Worm (Caenorhabditis elegans) whole organism, L1 larva: ENCODE measurements around the gene lgc-39.

Source experiments
- F16B12.6 ChIP-seq: fragments of 150-350 bp; optimal IDR thresholded peaks from 2 replicates; lab custom pipeline; 2014; ENCODE audit warnings: missing biosample characterization, missing genetic modification characterization
- Y116A8C.19 ChIP-seq: sonication (generic microtip); optimal IDR thresholded peaks from 2 replicates; lab custom pipeline; 2016; ENCODE audit warnings: missing compliant biosample characterization, missing genetic modification characterization, borderline replicate concordance
- aly-2 ChIP-seq: fragments of 150-350 bp; optimal IDR thresholded peaks from 2 replicates; lab custom pipeline; 2014; ENCODE audit warnings: missing biosample characterization, missing genetic modification characterization
- blmp-1 ChIP-seq: fragments of 150-350 bp; optimal IDR thresholded peaks from 2 replicates; lab custom pipeline; 2014; ENCODE audit warnings: missing biosample characterization, missing genetic modification characterization
- ceh-63 ChIP-seq: fragments of 200-800 bp; sonication (Bioruptor generic); optimal IDR thresholded peaks from 2 replicates; lab custom pipeline; 2018; ENCODE audit warnings: mild to moderate bottlenecking, missing genetic modification characterization, missing compliant biosample characterization
- ceh-88 ChIP-seq: fragments of 200-800 bp; sonication (Bioruptor generic); IDR thresholded peaks from 2 replicates; pipeline ENCODE4 v1.3.6; 2022; ENCODE audit warnings: missing genetic modification characterization, missing compliant biosample characterization
- ces-1 ChIP-seq: fragments of 150-350 bp; optimal IDR thresholded peaks from 2 replicates; lab custom pipeline; 2014; ENCODE audit warnings: missing biosample characterization, missing genetic modification reagents, missing genetic modification characterization
- dsc-1 ChIP-seq: sonication (generic microtip); optimal IDR thresholded peaks from 2 replicates; lab custom pipeline; 2016; ENCODE audit warnings: mild to moderate bottlenecking, missing genetic modification characterization, missing compliant biosample characterization
- efl-1 ChIP-seq, 4 experiments: fragments of 150-350 bp; optimal IDR thresholded peaks in 3 of 4; peaks in 1 of 4; 1 replicate in 1 of 4; 2 replicates in 3 of 4; lab custom pipeline; 2014; ENCODE audit warnings: missing biosample characterization in 2 of 4, missing genetic modification characterization in 2 of 4, missing genetic modification reagents in 2 of 4
- efl-3 ChIP-seq: fragments of 200-800 bp; sonication (Bioruptor generic); optimal IDR thresholded peaks from 2 replicates; lab custom pipeline; 2018; ENCODE audit warnings: mild to moderate bottlenecking, missing genetic modification characterization, missing compliant biosample characterization
- elt-2 ChIP-seq: sonication (generic microtip); optimal IDR thresholded peaks from 2 replicates; lab custom pipeline; 2016; ENCODE audit warnings: missing genetic modification characterization, mild to moderate bottlenecking, inconsistent platforms, missing compliant biosample characterization, missing genetic modification reagents
- fkh-10 ChIP-seq: sonication (generic microtip); optimal IDR thresholded peaks from 2 replicates; lab custom pipeline; 2017; ENCODE audit warnings: missing biosample characterization, missing genetic modification reagents, missing genetic modification characterization
- hlh-4 ChIP-seq: sonication (generic microtip); optimal IDR thresholded peaks from 2 replicates; lab custom pipeline; 2016; ENCODE audit warnings: mild to moderate bottlenecking, missing genetic modification characterization, missing compliant biosample characterization
- hpl-2 ChIP-seq: fragments of 150-350 bp; optimal IDR thresholded peaks from 2 replicates; lab custom pipeline; 2014; ENCODE audit warnings: missing biosample characterization, missing genetic modification reagents, missing genetic modification characterization
- jun-1 ChIP-seq: fragments of 150-350 bp; optimal IDR thresholded peaks from 2 replicates; lab custom pipeline; 2014; ENCODE audit warnings: missing biosample characterization, missing genetic modification reagents, missing genetic modification characterization
- lin-35 ChIP-seq, 2 experiments: fragments of 150-350 bp; optimal IDR thresholded peaks; 2 replicates each; lab custom pipeline; 2014; ENCODE audit warnings: missing biosample characterization in 2 of 2, missing genetic modification characterization in 2 of 2, missing genetic modification reagents in 2 of 2
- lin-39 ChIP-seq: fragments of 150-350 bp; optimal IDR thresholded peaks from 2 replicates; lab custom pipeline; 2014; ENCODE audit warnings: missing biosample characterization, missing genetic modification reagents, missing genetic modification characterization
- mab-9 ChIP-seq: fragments of 200-800 bp; sonication (Bioruptor generic); IDR thresholded peaks from 2 replicates; pipeline ENCODE4 v1.3.6; 2022; ENCODE audit warnings: missing genetic modification reagents, missing genetic modification characterization, missing compliant biosample characterization
- nhr-11 ChIP-seq: fragments of 150-350 bp; optimal IDR thresholded peaks from 2 replicates; lab custom pipeline; 2014; ENCODE audit warnings: missing biosample characterization, missing genetic modification characterization
- nhr-84 ChIP-seq: sonication (generic microtip); optimal IDR thresholded peaks from 2 replicates; lab custom pipeline; 2017; ENCODE audit warnings: missing biosample characterization, missing genetic modification characterization
- nhr-90 ChIP-seq: sonication (generic microtip); optimal IDR thresholded peaks from 2 replicates; lab custom pipeline; 2016; ENCODE audit warnings: mild to moderate bottlenecking, missing genetic modification characterization, missing compliant biosample characterization; ENCODE audit not compliant: poor library complexity
- pag-3 ChIP-seq: sonication (generic microtip); optimal IDR thresholded peaks from 2 replicates; lab custom pipeline; 2017; ENCODE audit warnings: missing genetic modification characterization, mild to moderate bottlenecking, missing compliant biosample characterization, antibody characterized with exemption, borderline replicate concordance; ENCODE audit not compliant: insufficient read depth
- pax-3 ChIP-seq: fragments of 200-800 bp; sonication (Bioruptor generic); optimal IDR thresholded peaks from 2 replicates; lab custom pipeline; 2018; ENCODE audit warnings: mild to moderate bottlenecking, missing genetic modification characterization, moderate library complexity, missing compliant biosample characterization
- rnt-1 ChIP-seq: sonication (generic microtip); optimal IDR thresholded peaks from 2 replicates; lab custom pipeline; 2016; ENCODE audit warnings: mild to moderate bottlenecking, missing genetic modification characterization, moderate library complexity, missing compliant biosample characterization
- snpc-4 ChIP-seq: fragments of 150-350 bp; optimal IDR thresholded peaks from 2 replicates; lab custom pipeline; 2014; ENCODE audit warnings: missing biosample characterization, missing genetic modification characterization
- sox-4 ChIP-seq: sonication (generic microtip); optimal IDR thresholded peaks from 2 replicates; lab custom pipeline; 2016; ENCODE audit warnings: missing genetic modification characterization, missing compliant biosample characterization
- tlp-1 ChIP-seq: fragments of 150-350 bp; optimal IDR thresholded peaks from 2 replicates; lab custom pipeline; 2014; ENCODE audit warnings: missing biosample characterization, missing genetic modification characterization
- unc-130 ChIP-seq: fragments of 150-350 bp; optimal IDR thresholded peaks from 2 replicates; lab custom pipeline; 2017; ENCODE audit warnings: missing biosample characterization, missing genetic modification characterization, inconsistent platforms
- xbp-1 ChIP-seq: sonication (generic microtip); optimal IDR thresholded peaks from 2 replicates; lab custom pipeline; 2016; ENCODE audit warnings: missing genetic modification characterization, missing compliant biosample characterization
- zag-1 ChIP-seq: fragments of 150-350 bp; optimal IDR thresholded peaks from 2 replicates; lab custom pipeline; 2014; ENCODE audit warnings: missing biosample characterization, missing genetic modification characterization
- ztf-4 ChIP-seq: fragments of 150-350 bp; optimal IDR thresholded peaks from 2 replicates; lab custom pipeline; 2014; ENCODE audit warnings: missing biosample characterization, missing genetic modification characterization

The lgc-39 gene

ce11 chrV:7198403-7198802, 23.1 kb downstream of the lgc-39 start (continued):
- TF ChIP-seq pag-3 (tag; lab: Kevin White, UChicago) (no peak), nhr-90 (peak; percentile 13), elt-2 (tag; lab: Kevin White, UChicago) (peak; percentile 66), snpc-4 (tag; lab: Kevin White, UChicago) (no peak), F16B12.6 (no peak), jun-1 (tag; lab: Kevin White, UChicago) (no peak), tlp-1 (tag; lab: Kevin White, UChicago) (no peak)

- TF ChIP-seq pax-3 (tag; lab: Kevin White, UChicago) = no peak
- TF ChIP-seq nhr-84 (tag; lab: Kevin White, UChicago) = no peak
- TF ChIP-seq ces-1 (GFP tag; lab: Kevin White, UChicago) = no peak
- no peak for TF ChIP-seq Y116A8C.19 (tag; lab: Kevin White, UChicago)
- TF ChIP-seq ceh-63 (GFP tag; lab: Kevin White, UChicago) = no peak
- TF ChIP-seq jun-1 (tag; lab: Kevin White, UChicago) = no peak
- TF ChIP-seq unc-130 (tag; lab: Kevin White, UChicago) = no peak
- TF ChIP-seq efl-1 (optimal IDR thresholded peaks at IDR 0.05; lab: Kevin White, UChicago) = no peak
- TF ChIP-seq efl-1 (GFP tag; optimal IDR thresholded peaks at IDR 0.05 in 1 of 2; lab: Kevin White, UChicago) = no peak
- no peak for TF ChIP-seq dsc-1 (tag; lab: Kevin White, UChicago)
- TF ChIP-seq ceh-88 (GFP tag; lab: Robert Waterston, UW) = no peak
- no peak for TF ChIP-seq elt-2 (tag; lab: Kevin White, UChicago)
Measured at ce11 chrV:7199077-7199476, 23.8 kb downstream of the lgc-39 start.

- no peak for TF ChIP-seq sox-4 (tag; lab: Kevin White, UChicago)
- TF ChIP-seq nhr-11 (tag; lab: Kevin White, UChicago) = no peak
- no peak for TF ChIP-seq ztf-4 (tag; lab: Kevin White, UChicago)
- TF ChIP-seq lin-39 (tag; lab: Kevin White, UChicago) = no peak
- TF ChIP-seq mab-9 = no peak
- no peak for TF ChIP-seq Y116A8C.19 (tag; lab: Kevin White, UChicago)
- no peak for TF ChIP-seq zag-1 (tag; lab: Kevin White, UChicago)
- no peak for TF ChIP-seq pag-3 (tag; lab: Kevin White, UChicago)
- TF ChIP-seq fkh-10 (GFP tag; lab: Kevin White, UChicago) = no peak
- TF ChIP-seq ceh-63 (GFP tag; lab: Kevin White, UChicago) = no peak
- TF ChIP-seq lin-35 (GFP tag; optimal IDR thresholded peaks at IDR 0.05; lab: Kevin White, UChicago) = no peak
- no peak for TF ChIP-seq hlh-4
- TF ChIP-seq efl-3 (GFP tag; lab: Kevin White, UChicago) = no peak
- no peak for TF ChIP-seq hpl-2
Measured at ce11 chrV:7199932-7200331, 24.6 kb downstream of the lgc-39 start, which contains the start of gene F09G2.1. F09G2.1 (plus strand) TSS chrV:7200232.

- TF ChIP-seq zag-1 (tag; lab: Kevin White, UChicago) = no peak
- TF ChIP-seq lin-39 (tag; lab: Kevin White, UChicago) = no peak
- no peak for TF ChIP-seq aly-2
- TF ChIP-seq efl-1 (optimal IDR thresholded peaks at IDR 0.05; lab: Kevin White, UChicago) = no peak
- TF ChIP-seq efl-1 (GFP tag; optimal IDR thresholded peaks at IDR 0.05 in 1 of 2; lab: Kevin White, UChicago) = peak in 1 of 2 experiments; percentile 21
- TF ChIP-seq blmp-1 (tag; lab: Kevin White, UChicago) = no peak
Measured at ce11 chrV:7201353-7201752, 26.1 kb downstream of the lgc-39 start.

- TF ChIP-seq rnt-1 (tag; lab: Kevin White, UChicago) = no peak
- no peak for TF ChIP-seq efl-1 (optimal IDR thresholded peaks at IDR 0.05; lab: Kevin White, UChicago)
- TF ChIP-seq efl-1 (GFP tag; optimal IDR thresholded peaks at IDR 0.05 in 1 of 2; lab: Kevin White, UChicago) = peak in 1 of 2 experiments; percentile 82
Measured at ce11 chrV:7209001-7209400, 33.7 kb downstream of the lgc-39 start.

ce11 chrV:7214802-7215201, 39.5 kb downstream of the lgc-39 start, which contains the start of gene soap-1:
soap-1 (minus strand) TSS chrV:7214902.
- TF ChIP-seq aly-2 (no peak), dsc-1 (tag; lab: Kevin White, UChicago) (no peak), xbp-1 (tag; lab: Kevin White, UChicago) (no peak)
